Worm (Caenorhabditis elegans): Measurements from ENCODE around the gene W04D12.1.

- TF ChIP-seq unc-62 (GFP tag; optimal IDR thresholded peaks at IDR 0.05) = no peak
- no peak for TF ChIP-seq elt-3 (tag; optimal IDR thresholded peaks at IDR 0.05)
- no peak for TF ChIP-seq unc-39 (tag; optimal IDR thresholded peaks at IDR 0.05)
- TF ChIP-seq elt-1 (tag; optimal IDR thresholded peaks at IDR 0.05; ENCODE audit: borderline replicate concordance, insufficient read depth) = no peak
- TF ChIP-seq lsy-2 (tag; optimal IDR thresholded peaks at IDR 0.05) = no peak
- no peak for TF ChIP-seq pha-4 (tag; optimal IDR thresholded peaks at IDR 0.05)
- no peak for TF ChIP-seq nhr-76 (tag; optimal IDR thresholded peaks at IDR 0.05)
- TF ChIP-seq hlh-1 (tag; optimal IDR thresholded peaks at IDR 0.05) = no peak
- TF ChIP-seq blmp-1 (tag; optimal IDR thresholded peaks at IDR 0.05) = no peak
- no peak for TF ChIP-seq nhr-2 (tag; optimal IDR thresholded peaks at IDR 0.05)
- no peak for TF ChIP-seq snpc-4 (tag; optimal IDR thresholded peaks at IDR 0.05)
- TF ChIP-seq ces-1 (GFP tag; optimal IDR thresholded peaks at IDR 0.05) = no peak
These were observed 46.2 kb upstream of the W04D12.1 start, which contains the start of gene rev-3 for ce11 chrIII:5790550-5790949.

Measured in whole organism, mixed stage, embryonic.